Worm (Caenorhabditis elegans) whole organism, L4 larva: Measurements from ENCODE around the gene C07A4.3.
A peak's percentile ranks its signal among the peaks of the same experiment; 100 is the strongest.

Experiments used
- D1046.2 ChIP-seq: fragments of 200-800 bp; sonication (Bioruptor generic); IDR thresholded peaks from 2 replicates; pipeline ENCODE4 v1.3.6; 2022; ENCODE audit warnings: missing genetic modification characterization, missing compliant biosample characterization
- F10B5.3 ChIP-seq: sonication (generic microtip); optimal IDR thresholded peaks from 2 replicates; lab custom pipeline; 2016; ENCODE audit warnings: mild to moderate bottlenecking, missing genetic modification characterization, missing compliant biosample characterization
- F26F4.8 ChIP-seq: fragments of 200-800 bp; sonication (Bioruptor generic); conservative IDR thresholded peaks from 2 replicates; pipeline ENCODE4 v1.3.6; 2022; ENCODE audit warnings: missing genetic modification characterization, missing compliant biosample characterization
- F44E2.7 ChIP-seq: fragments of 200-800 bp; sonication (Bioruptor generic); IDR thresholded peaks from 2 replicates; pipeline ENCODE4 v2.1.2; 2022; ENCODE audit warnings: missing genetic modification characterization, missing compliant biosample characterization
- R02D3.7 ChIP-seq: fragments of 150-350 bp; sonication (generic microtip); optimal IDR thresholded peaks from 3 replicates; lab custom pipeline; 2014; ENCODE audit warnings: missing biosample characterization, missing genetic modification characterization
- Y105C5A.15 ChIP-seq: fragments of 200-800 bp; sonication (Bioruptor generic); IDR thresholded peaks from 2 replicates; pipeline ENCODE4 v1.3.6; 2022; ENCODE audit warnings: missing genetic modification characterization, missing compliant biosample characterization
- Y48G9A.11 ChIP-seq: fragments of 200-800 bp; sonication (Bioruptor generic); IDR thresholded peaks from 2 replicates; pipeline ENCODE4 v1.3.6; 2022; ENCODE audit warnings: missing genetic modification reagents, missing genetic modification characterization, missing compliant biosample characterization
- ZK337.2 ChIP-seq: fragments of 200-800 bp; sonication (Bioruptor generic); IDR thresholded peaks from 2 replicates; pipeline ENCODE4 v1.3.6; 2022; ENCODE audit warnings: missing genetic modification reagents, missing genetic modification characterization, missing compliant biosample characterization
- ceh-44 ChIP-seq: fragments of 200-800 bp; sonication (Bioruptor generic); IDR thresholded peaks from 2 replicates; pipeline ENCODE4 v1.3.6; 2022; ENCODE audit warnings: missing genetic modification reagents, missing genetic modification characterization, missing compliant biosample characterization
- ces-1 ChIP-seq: fragments of 150-350 bp; sonication (generic microtip); optimal IDR thresholded peaks from 4 replicates; lab custom pipeline; 2014; ENCODE audit warnings: missing biosample characterization, missing genetic modification reagents, missing genetic modification characterization
- cey-2 ChIP-seq: sonication (generic microtip); optimal IDR thresholded peaks from 3 replicates; lab custom pipeline; 2017; ENCODE audit warnings: missing genetic modification characterization, mild to moderate bottlenecking, missing compliant biosample characterization, antibody characterized with exemption, borderline replicate concordance; ENCODE audit not compliant: insufficient read depth
- daf-12 ChIP-seq: fragments of 150-350 bp; optimal IDR thresholded peaks from 2 replicates; lab custom pipeline; 2014; ENCODE audit warnings: missing biosample characterization, missing genetic modification reagents, missing genetic modification characterization
- daf-16 ChIP-seq, 3 experiments: sonication (generic microtip); optimal IDR thresholded peaks; 2 replicates each; lab custom pipeline; 2016 to 2017; ENCODE audit warnings: missing genetic modification characterization in 3 of 3, missing genetic modification reagents in 3 of 3, mild to moderate bottlenecking in 2 of 3, missing compliant biosample characterization in 2 of 3, missing biosample characterization in 1 of 3, moderate library complexity in 1 of 3
- dmd-6 ChIP-seq: fragments of 200-800 bp; sonication (Bioruptor generic); IDR thresholded peaks from 2 replicates; pipeline ENCODE4 v1.3.6; 2022; ENCODE audit warnings: missing genetic modification reagents, missing genetic modification characterization, missing compliant biosample characterization
- dpl-1 ChIP-seq: fragments of 150-350 bp; optimal IDR thresholded peaks from 2 replicates; lab custom pipeline; 2014; ENCODE audit warnings: missing biosample characterization, missing genetic modification reagents, missing genetic modification characterization
- duxl-1 ChIP-seq: sonication (generic microtip); optimal IDR thresholded peaks from 2 replicates; lab custom pipeline; 2016; ENCODE audit warnings: mild to moderate bottlenecking, missing genetic modification characterization, moderate library complexity, missing compliant biosample characterization; ENCODE audit not compliant: poor library complexity
- egl-27 ChIP-seq: sonication (generic microtip); optimal IDR thresholded peaks from 3 replicates; lab custom pipeline; 2017; ENCODE audit warnings: missing biosample characterization, missing genetic modification reagents, missing genetic modification characterization
- egl-43 ChIP-seq: fragments of 200-800 bp; sonication (Bioruptor generic); IDR thresholded peaks from 2 replicates; pipeline ENCODE4 v1.3.6; 2022; ENCODE audit warnings: missing genetic modification reagents, missing genetic modification characterization, missing compliant biosample characterization
- fos-1 ChIP-seq: fragments of 150-350 bp; optimal IDR thresholded peaks from 2 replicates; lab custom pipeline; 2014; ENCODE audit warnings: missing biosample characterization, missing genetic modification characterization
- hif-1 ChIP-seq, 2 experiments: sonication (generic microtip); optimal IDR thresholded peaks; 2 replicates each; lab custom pipeline; 2016 to 2017; ENCODE audit warnings: missing compliant biosample characterization in 2 of 2, missing genetic modification characterization in 2 of 2, missing genetic modification reagents in 2 of 2, missing genotype in 2 of 2, mild to moderate bottlenecking in 1 of 2
- hlh-11 ChIP-seq: fragments of 200-800 bp; sonication (Bioruptor generic); optimal IDR thresholded peaks from 2 replicates; lab custom pipeline; 2018; ENCODE audit warnings: mild to moderate bottlenecking, missing genetic modification characterization, missing compliant biosample characterization
- hlh-30 ChIP-seq: sonication (generic microtip); optimal IDR thresholded peaks from 2 replicates; lab custom pipeline; 2017; ENCODE audit warnings: antibody characterized with exemption, mild to moderate bottlenecking, missing genetic modification characterization, missing compliant biosample characterization; ENCODE audit not compliant: insufficient read depth
- hmg-1.1 ChIP-seq: fragments of 200-800 bp; sonication (Bioruptor generic); IDR thresholded peaks from 2 replicates; pipeline ENCODE4 v1.3.6; 2022; ENCODE audit warnings: missing genetic modification reagents, missing genetic modification characterization, missing compliant biosample characterization
- lim-7 ChIP-seq: fragments of 200-800 bp; sonication (Bioruptor generic); IDR thresholded peaks from 2 replicates; pipeline ENCODE4 v1.3.6; 2022; ENCODE audit warnings: missing genetic modification characterization, missing compliant biosample characterization
- lin-1 ChIP-seq: fragments of 200-800 bp; sonication (Bioruptor generic); IDR thresholded peaks from 2 replicates; pipeline ENCODE4 v1.3.6; 2022; ENCODE audit warnings: missing genetic modification reagents, missing genetic modification characterization, missing compliant biosample characterization
- lin-13 ChIP-seq: fragments of 150-350 bp; optimal IDR thresholded peaks from 2 replicates; lab custom pipeline; 2014; ENCODE audit warnings: missing biosample characterization, missing genetic modification reagents, missing genetic modification characterization
- lin-29 ChIP-seq: fragments of 200-800 bp; sonication (Bioruptor generic); IDR thresholded peaks from 2 replicates; pipeline ENCODE4 v1.3.6; 2022; ENCODE audit warnings: missing genetic modification reagents, missing genetic modification characterization, missing compliant biosample characterization
- lsy-2 ChIP-seq, 2 experiments: fragments of 150-350 bp in 1 of 2; sonication (generic microtip) in 1 of 2; optimal IDR thresholded peaks; 2 replicates each; lab custom pipeline; 2014 to 2017; ENCODE audit warnings: missing biosample characterization in 2 of 2, missing genetic modification characterization in 2 of 2
- madf-5 ChIP-seq, 2 experiments: fragments of 200-800 bp; sonication (Bioruptor generic); IDR thresholded peaks; 2 replicates each; pipeline ENCODE4 v1.3.6; 2022; ENCODE audit warnings: missing compliant biosample characterization in 2 of 2, missing genetic modification characterization in 2 of 2
- mdt-29 ChIP-seq: fragments of 200-800 bp; sonication (Bioruptor generic); IDR thresholded peaks from 2 replicates; pipeline ENCODE4 v1.3.6; 2022; ENCODE audit warnings: missing genetic modification reagents, missing genetic modification characterization, missing compliant biosample characterization
- mxl-2 ChIP-seq: fragments of 200-800 bp; sonication (Bioruptor generic); conservative IDR thresholded peaks from 2 replicates; pipeline ENCODE4 v1.3.6; 2022; ENCODE audit warnings: missing genetic modification reagents, missing genetic modification characterization, missing compliant biosample characterization
- nhr-10 ChIP-seq: fragments of 150-350 bp; optimal IDR thresholded peaks from 2 replicates; lab custom pipeline; 2014; ENCODE audit warnings: missing biosample characterization, missing genetic modification characterization
- nhr-102 ChIP-seq: sonication (generic microtip); optimal IDR thresholded peaks from 2 replicates; lab custom pipeline; 2016; ENCODE audit warnings: mild to moderate bottlenecking, missing genetic modification characterization, moderate library complexity, missing compliant biosample characterization
- nhr-11 ChIP-seq: fragments of 150-350 bp; optimal IDR thresholded peaks from 2 replicates; lab custom pipeline; 2014; ENCODE audit warnings: missing biosample characterization, missing genetic modification characterization
- nhr-28 ChIP-seq: fragments of 150-350 bp; optimal IDR thresholded peaks from 2 replicates; lab custom pipeline; 2014; ENCODE audit warnings: missing biosample characterization, missing genetic modification characterization
- nhr-41 ChIP-seq: fragments of 200-800 bp; sonication (Bioruptor generic); IDR thresholded peaks from 2 replicates; pipeline ENCODE4 v1.3.6; 2022; ENCODE audit warnings: missing genetic modification reagents, missing genetic modification characterization, missing compliant biosample characterization
- nhr-76 ChIP-seq: fragments of 150-350 bp; optimal IDR thresholded peaks from 2 replicates; lab custom pipeline; 2014; ENCODE audit warnings: missing biosample characterization, missing genetic modification characterization
- pha-4 ChIP-seq, 2 experiments: fragments of 150-350 bp in 1 of 2; fragments of 200-800 bp in 1 of 2; sonication (Bioruptor generic) in 1 of 2; IDR thresholded peaks in 1 of 2; optimal IDR thresholded peaks in 1 of 2; 2 replicates each; pipeline versions ENCODE4 v1.3.6 to Lab custom; 2014 to 2022; ENCODE audit warnings: missing genetic modification characterization in 2 of 2, missing genetic modification reagents in 2 of 2, missing biosample characterization in 1 of 2, missing compliant biosample characterization in 1 of 2
- rbr-2 ChIP-seq: sonication (generic microtip); optimal IDR thresholded peaks from 2 replicates; lab custom pipeline; 2016; ENCODE audit warnings: missing genotype, missing genetic modification characterization, missing compliant biosample characterization
- saeg-2 ChIP-seq: fragments of 200-800 bp; sonication (Bioruptor generic); IDR thresholded peaks from 2 replicates; pipeline ENCODE4 v1.3.6; 2022; ENCODE audit warnings: missing genetic modification reagents, missing genetic modification characterization, missing compliant biosample characterization
- set-16 ChIP-seq: fragments of 200-800 bp; sonication (Bioruptor generic); IDR thresholded peaks from 2 replicates; pipeline ENCODE4 v1.3.6; 2022; ENCODE audit warnings: missing genetic modification reagents, missing genetic modification characterization, missing compliant biosample characterization
- unc-130 ChIP-seq: sonication (generic microtip); optimal IDR thresholded peaks from 2 replicates; lab custom pipeline; 2016; ENCODE audit warnings: missing genetic modification reagents, missing genetic modification characterization, missing compliant biosample characterization
- unc-62 ChIP-seq, 3 experiments: fragments of 150-350 bp in 1 of 3; sonication (generic microtip); optimal IDR thresholded peaks in 2 of 3; peaks in 1 of 3; 1 replicate in 1 of 3; 2 replicates in 2 of 3; lab custom pipeline; 2014 to 2017; ENCODE audit warnings: missing biosample characterization in 3 of 3, missing genetic modification characterization in 3 of 3, missing genetic modification reagents in 3 of 3, missing genotype in 1 of 3
- vab-7 ChIP-seq: fragments of 200-800 bp; sonication (Bioruptor generic); IDR thresholded peaks from 2 replicates; pipeline ENCODE4 v1.3.6; 2022; ENCODE audit warnings: missing genetic modification reagents, missing genetic modification characterization, missing compliant biosample characterization
- zfp-3 ChIP-seq: fragments of 200-800 bp; sonication (Bioruptor generic); conservative IDR thresholded peaks from 2 replicates; pipeline ENCODE4 v1.3.6; 2022; ENCODE audit warnings: missing genetic modification reagents, missing genetic modification characterization, missing compliant biosample characterization
- zip-11 ChIP-seq: fragments of 200-800 bp; sonication (Bioruptor generic); IDR thresholded peaks from 2 replicates; pipeline ENCODE4 v1.3.6; 2022; ENCODE audit warnings: missing genetic modification characterization, missing compliant biosample characterization
- ztf-11 ChIP-seq: fragments of 150-350 bp; optimal IDR thresholded peaks from 2 replicates; lab custom pipeline; 2014; ENCODE audit warnings: missing biosample characterization, missing genetic modification characterization
- ztf-7 ChIP-seq: fragments of 150-350 bp; optimal IDR thresholded peaks from 2 replicates; lab custom pipeline; 2014; ENCODE audit warnings: missing biosample characterization, missing genetic modification characterization

The C07A4.3 gene

DNA sequence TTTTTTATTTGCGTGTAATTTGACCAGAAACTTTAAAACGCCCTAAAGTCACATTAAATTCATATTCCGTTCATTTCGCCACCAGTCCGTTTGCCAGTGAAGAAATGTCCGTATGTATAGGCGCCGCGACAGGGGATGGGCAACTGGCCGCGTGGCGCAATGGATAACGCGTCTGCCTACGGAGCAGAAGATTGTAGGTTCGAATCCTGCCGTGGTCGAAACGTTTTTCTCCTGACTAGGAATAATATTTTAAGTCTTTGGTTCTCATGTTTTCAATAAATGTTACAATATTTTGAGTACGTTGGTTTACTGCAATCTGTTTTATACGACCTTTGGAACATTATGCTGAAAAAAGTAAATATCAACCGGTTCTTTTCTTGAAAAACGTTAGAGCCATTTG is 29.8 kb upstream of the C07A4.3 start (continued):
- TF ChIP-seq mxl-2 = no peak
- TF ChIP-seq mdt-29 (GFP tag; lab: Robert Waterston, UW) = 0 out of 2 replicates have a peak, but pooled peaks have one; percentile 58
- peak; percentile 64 for TF ChIP-seq rbr-2
- TF ChIP-seq lin-13 (GFP tag; lab: Kevin White, UChicago) = no peak
- no peak for TF ChIP-seq nhr-10 (tag; lab: Kevin White, UChicago)
- peak; percentile 70 for TF ChIP-seq F10B5.3 (tag; lab: Kevin White, UChicago)
- no peak; the same call in 1 of the 2 replicates for TF ChIP-seq Y48G9A.11 (GFP tag; lab: Robert Waterston, UW)
- TF ChIP-seq vab-7 (GFP tag; lab: Robert Waterston, UW) = peak; percentile 85
- TF ChIP-seq nhr-28 (tag; lab: Kevin White, UChicago) = peak; percentile 15
- peak; percentile 90 for TF ChIP-seq lim-7 (GFP tag; lab: Robert Waterston, UW)
- no peak for TF ChIP-seq zfp-3 (GFP tag; lab: Robert Waterston, UW)
- peak; percentile 19 to 34; a peak in 1 of 4 replicates for TF ChIP-seq madf-5 (GFP tag; IDR thresholded peaks at IDR 0.05; lab: Robert Waterston, UW)
- TF ChIP-seq dpl-1 = peak; percentile 17
- TF ChIP-seq dmd-6 (GFP tag; lab: Robert Waterston, UW) = peak; percentile 68
- TF ChIP-seq nhr-11 (tag; lab: Kevin White, UChicago) = peak; percentile 47
- TF ChIP-seq ztf-7 (tag; lab: Kevin White, UChicago) = peak; percentile 57
- TF ChIP-seq hmg-1.1 (GFP tag; lab: Robert Waterston, UW) = peak; percentile 84
- TF ChIP-seq egl-27 (tag; lab: Kevin White, UChicago) = no peak
- 0 out of 2 replicates have a peak, but pooled peaks have one; percentile 24 for TF ChIP-seq saeg-2
- TF ChIP-seq duxl-1 (tag; lab: Kevin White, UChicago) = peak; percentile 85
- TF ChIP-seq nhr-76 = no peak
- TF ChIP-seq F44E2.7 (GFP tag; lab: Robert Waterston, UW) = peak; percentile 93
- TF ChIP-seq hif-1 (tag; optimal IDR thresholded peaks at IDR 0.05; lab: Kevin White, UChicago) = peak in 1 of 2 experiments; percentile 6
- TF ChIP-seq unc-130 (GFP tag; lab: Kevin White, UChicago) = peak; percentile 47
- TF ChIP-seq nhr-102 (tag; lab: Kevin White, UChicago) = peak; percentile 79
- TF ChIP-seq ZK337.2 = peak; percentile 80
- TF ChIP-seq cey-2 (tag; lab: Kevin White, UChicago) = no peak
- peak in 1 of 2 experiments; percentile 67 for TF ChIP-seq unc-62 (GFP tag; optimal IDR thresholded peaks at IDR 0.05 in 1 of 2; lab: Kevin White, UChicago)
- no peak for TF ChIP-seq unc-62 (tag; optimal IDR thresholded peaks at IDR 0.05; lab: Kevin White, UChicago)
- TF ChIP-seq R02D3.7 (tag; lab: Kevin White, UChicago) = no peak
- TF ChIP-seq lin-1 (GFP tag; lab: Robert Waterston, UW) = peak; percentile 75
- peak; percentile 85 for TF ChIP-seq pha-4 (GFP tag; IDR thresholded peaks at IDR 0.05; lab: Robert Waterston, UW)
- no peak for TF ChIP-seq pha-4 (tag; optimal IDR thresholded peaks at IDR 0.05; lab: Kevin White, UChicago)
- TF ChIP-seq F26F4.8 = peak; percentile 73; the same call in 1 of the 2 replicates
- peak in 1 of 2 experiments; percentile 71 for TF ChIP-seq lsy-2 (tag; optimal IDR thresholded peaks at IDR 0.05; lab: Kevin White, UChicago)
- TF ChIP-seq ztf-11 = no peak
- peak; percentile 26; the same call in 1 of the 2 replicates for TF ChIP-seq set-16 (GFP tag; lab: Robert Waterston, UW)
- 0 out of 2 replicates have a peak, but pooled peaks have one; percentile 63 for TF ChIP-seq lin-29 (GFP tag; lab: Robert Waterston, UW)
- TF ChIP-seq hlh-30 (tag; lab: Kevin White, UChicago) = peak; percentile 69
- TF ChIP-seq Y105C5A.15 = peak; percentile 79; the same call in 1 of the 2 replicates
- TF ChIP-seq ceh-44 (GFP tag; lab: Robert Waterston, UW) = peak; percentile 80
- TF ChIP-seq fos-1 (tag; lab: Kevin White, UChicago) = no peak
- peak; percentile 58; the same call in 1 of the 2 replicates for TF ChIP-seq nhr-41 (GFP tag; lab: Robert Waterston, UW)
- peak; percentile 65 to 87 for TF ChIP-seq daf-16 (GFP tag; optimal IDR thresholded peaks at IDR 0.05; lab: Kevin White, UChicago)
- peak; percentile 49 for TF ChIP-seq daf-16 (tag; optimal IDR thresholded peaks at IDR 0.05; lab: Kevin White, UChicago)
- TF ChIP-seq D1046.2 (GFP tag; lab: Robert Waterston, UW) = peak; percentile 76
- no peak for TF ChIP-seq daf-12
- peak; percentile 94 for TF ChIP-seq egl-43 (GFP tag; lab: Robert Waterston, UW)
- TF ChIP-seq ces-1 (GFP tag; lab: Kevin White, UChicago) = peak; percentile 5
- TF ChIP-seq hlh-11 = peak; percentile 59
- TF ChIP-seq zip-11 (GFP tag; lab: Robert Waterston, UW) = no peak
